Worm (Caenorhabditis elegans) whole organism, L4 larva: ENCODE measurements around the gene ndg-4.

Experiments used
- F37D6.2 ChIP-seq: sonication (generic microtip); optimal IDR thresholded peaks from 2 replicates; lab custom pipeline; 2016; ENCODE audit warnings: mild to moderate bottlenecking, missing genetic modification characterization, missing compliant biosample characterization
- F44E2.7 ChIP-seq: fragments of 200-800 bp; sonication (Bioruptor generic); IDR thresholded peaks from 2 replicates; pipeline ENCODE4 v2.1.2; 2022; ENCODE audit warnings: missing genetic modification characterization, missing compliant biosample characterization
- R02D3.7 ChIP-seq: fragments of 150-350 bp; sonication (generic microtip); optimal IDR thresholded peaks from 3 replicates; lab custom pipeline; 2014; ENCODE audit warnings: missing biosample characterization, missing genetic modification characterization
- T26A8.4 ChIP-seq: fragments of 200-800 bp; sonication (Bioruptor generic); IDR thresholded peaks from 2 replicates; pipeline ENCODE4 v1.3.6; 2022; ENCODE audit warnings: missing genetic modification characterization, missing compliant biosample characterization
- ZK337.2 ChIP-seq: fragments of 200-800 bp; sonication (Bioruptor generic); IDR thresholded peaks from 2 replicates; pipeline ENCODE4 v1.3.6; 2022; ENCODE audit warnings: missing genetic modification reagents, missing genetic modification characterization, missing compliant biosample characterization
- ZK546.5 ChIP-seq, 2 experiments: sonication (generic microtip); optimal IDR thresholded peaks; 2 replicates each; lab custom pipeline; 2017; ENCODE audit warnings: missing biosample characterization in 2 of 2, missing genetic modification characterization in 2 of 2
- ama-1 ChIP-seq: fragments of 150-350 bp; optimal IDR thresholded peaks from 2 replicates; lab custom pipeline; 2014; ENCODE audit warnings: inconsistent platforms, mixed read lengths
- arid-1 ChIP-seq: fragments of 200-800 bp; sonication (Bioruptor generic); conservative IDR thresholded peaks from 2 replicates; pipeline ENCODE4 v1.3.6; 2022; ENCODE audit warnings: missing genetic modification reagents, missing genetic modification characterization, missing compliant biosample characterization
- attf-4 ChIP-seq: sonication (generic microtip); optimal IDR thresholded peaks from 3 replicates; lab custom pipeline; 2017; ENCODE audit warnings: missing biosample characterization, missing genetic modification characterization
- ceh-28 ChIP-seq: fragments of 150-350 bp; optimal IDR thresholded peaks from 2 replicates; lab custom pipeline; 2014; ENCODE audit warnings: missing biosample characterization, missing genetic modification reagents, missing genetic modification characterization
- ceh-32 ChIP-seq: sonication (generic microtip); optimal IDR thresholded peaks from 2 replicates; lab custom pipeline; 2016; ENCODE audit warnings: mild to moderate bottlenecking, missing genetic modification characterization, missing compliant biosample characterization; ENCODE audit not compliant: poor library complexity
- ceh-44 ChIP-seq: fragments of 200-800 bp; sonication (Bioruptor generic); IDR thresholded peaks from 2 replicates; pipeline ENCODE4 v1.3.6; 2022; ENCODE audit warnings: missing genetic modification reagents, missing genetic modification characterization, missing compliant biosample characterization
- daf-8 ChIP-seq: fragments of 200-800 bp; sonication (Bioruptor generic); IDR thresholded peaks from 2 replicates; pipeline ENCODE4 v1.3.6; 2022; ENCODE audit warnings: missing genetic modification characterization, missing compliant biosample characterization
- dmd-6 ChIP-seq: fragments of 200-800 bp; sonication (Bioruptor generic); IDR thresholded peaks from 2 replicates; pipeline ENCODE4 v1.3.6; 2022; ENCODE audit warnings: missing genetic modification reagents, missing genetic modification characterization, missing compliant biosample characterization
- dmd-8 ChIP-seq: fragments of 200-800 bp; sonication (Bioruptor generic); IDR thresholded peaks from 2 replicates; pipeline ENCODE4 v1.3.6; 2022; ENCODE audit warnings: missing genetic modification characterization, missing compliant biosample characterization
- dmd-9 ChIP-seq: fragments of 200-800 bp; sonication (Bioruptor generic); IDR thresholded peaks from 2 replicates; pipeline ENCODE4 v1.3.6; 2022; ENCODE audit warnings: missing genetic modification reagents, missing genetic modification characterization, missing compliant biosample characterization
- fos-1 ChIP-seq: fragments of 150-350 bp; optimal IDR thresholded peaks from 2 replicates; lab custom pipeline; 2014; ENCODE audit warnings: missing biosample characterization, missing genetic modification characterization
- gei-8 ChIP-seq: fragments of 200-800 bp; sonication (Bioruptor generic); optimal IDR thresholded peaks from 2 replicates; lab custom pipeline; 2018; ENCODE audit warnings: mild to moderate bottlenecking, missing genetic modification characterization, missing compliant biosample characterization
- jun-1 ChIP-seq: fragments of 150-350 bp; optimal IDR thresholded peaks from 2 replicates; lab custom pipeline; 2014; ENCODE audit warnings: missing biosample characterization, missing genetic modification reagents, missing genetic modification characterization
- lim-7 ChIP-seq: fragments of 200-800 bp; sonication (Bioruptor generic); IDR thresholded peaks from 2 replicates; pipeline ENCODE4 v1.3.6; 2022; ENCODE audit warnings: missing genetic modification characterization, missing compliant biosample characterization
- lin-1 ChIP-seq: fragments of 200-800 bp; sonication (Bioruptor generic); IDR thresholded peaks from 2 replicates; pipeline ENCODE4 v1.3.6; 2022; ENCODE audit warnings: missing genetic modification reagents, missing genetic modification characterization, missing compliant biosample characterization
- lin-13 ChIP-seq: fragments of 150-350 bp; optimal IDR thresholded peaks from 2 replicates; lab custom pipeline; 2014; ENCODE audit warnings: missing biosample characterization, missing genetic modification reagents, missing genetic modification characterization
- lin-15B ChIP-seq: fragments of 150-350 bp; sonication (generic microtip); optimal IDR thresholded peaks from 3 replicates; lab custom pipeline; 2014; ENCODE audit warnings: missing biosample characterization, missing genetic modification characterization
- lin-29 ChIP-seq: fragments of 200-800 bp; sonication (Bioruptor generic); IDR thresholded peaks from 2 replicates; pipeline ENCODE4 v1.3.6; 2022; ENCODE audit warnings: missing genetic modification reagents, missing genetic modification characterization, missing compliant biosample characterization
- lin-38 ChIP-seq: fragments of 200-800 bp; sonication (Bioruptor generic); IDR thresholded peaks from 2 replicates; pipeline ENCODE4 v1.3.6; 2022; ENCODE audit warnings: missing genetic modification reagents, missing genetic modification characterization, missing compliant biosample characterization
- madf-9 ChIP-seq: fragments of 200-800 bp; sonication (Bioruptor generic); conservative IDR thresholded peaks from 2 replicates; pipeline ENCODE4 v1.3.6; 2022; ENCODE audit warnings: missing genetic modification reagents, missing genetic modification characterization, missing compliant biosample characterization
- mdt-29 ChIP-seq: fragments of 200-800 bp; sonication (Bioruptor generic); IDR thresholded peaks from 2 replicates; pipeline ENCODE4 v1.3.6; 2022; ENCODE audit warnings: missing genetic modification reagents, missing genetic modification characterization, missing compliant biosample characterization
- mes-2 ChIP-seq: sonication (generic microtip); optimal IDR thresholded peaks from 2 replicates; lab custom pipeline; 2016; ENCODE audit warnings: missing genotype, mild to moderate bottlenecking, missing genetic modification characterization, missing compliant biosample characterization; ENCODE audit not compliant: poor library complexity, severe bottlenecking
- mxl-2 ChIP-seq: fragments of 200-800 bp; sonication (Bioruptor generic); conservative IDR thresholded peaks from 2 replicates; pipeline ENCODE4 v1.3.6; 2022; ENCODE audit warnings: missing genetic modification reagents, missing genetic modification characterization, missing compliant biosample characterization
- nhr-11 ChIP-seq: fragments of 150-350 bp; optimal IDR thresholded peaks from 2 replicates; lab custom pipeline; 2014; ENCODE audit warnings: missing biosample characterization, missing genetic modification characterization
- nhr-237 ChIP-seq: sonication (generic microtip); optimal IDR thresholded peaks from 2 replicates; lab custom pipeline; 2017; ENCODE audit warnings: missing biosample characterization, missing genetic modification characterization
- nhr-28 ChIP-seq: fragments of 150-350 bp; optimal IDR thresholded peaks from 2 replicates; lab custom pipeline; 2014; ENCODE audit warnings: missing biosample characterization, missing genetic modification characterization
- nhr-41 ChIP-seq: fragments of 200-800 bp; sonication (Bioruptor generic); IDR thresholded peaks from 2 replicates; pipeline ENCODE4 v1.3.6; 2022; ENCODE audit warnings: missing genetic modification reagents, missing genetic modification characterization, missing compliant biosample characterization
- nhr-48 ChIP-seq: sonication (generic microtip); optimal IDR thresholded peaks from 2 replicates; lab custom pipeline; 2016; ENCODE audit warnings: mild to moderate bottlenecking, missing genetic modification characterization, missing compliant biosample characterization
- nhr-6 ChIP-seq: fragments of 150-350 bp; optimal IDR thresholded peaks from 2 replicates; lab custom pipeline; 2014; ENCODE audit warnings: missing biosample characterization, missing genetic modification characterization
- nhr-76 ChIP-seq: fragments of 150-350 bp; optimal IDR thresholded peaks from 2 replicates; lab custom pipeline; 2014; ENCODE audit warnings: missing biosample characterization, missing genetic modification characterization
- pha-4 ChIP-seq, 2 experiments: fragments of 150-350 bp in 1 of 2; fragments of 200-800 bp in 1 of 2; sonication (Bioruptor generic) in 1 of 2; IDR thresholded peaks in 1 of 2; optimal IDR thresholded peaks in 1 of 2; 2 replicates each; pipeline versions ENCODE4 v1.3.6 to Lab custom; 2014 to 2022; ENCODE audit warnings: missing genetic modification characterization in 2 of 2, missing genetic modification reagents in 2 of 2, missing biosample characterization in 1 of 2, missing compliant biosample characterization in 1 of 2
- php-3 ChIP-seq: fragments of 200-800 bp; sonication (Bioruptor generic); IDR thresholded peaks from 2 replicates; pipeline ENCODE4 v1.3.6; 2022; ENCODE audit warnings: missing genetic modification reagents, missing genetic modification characterization, missing compliant biosample characterization
- pqm-1 ChIP-seq: sonication (generic microtip); optimal IDR thresholded peaks from 2 replicates; lab custom pipeline; 2017; ENCODE audit warnings: missing biosample characterization, missing genetic modification characterization
- sdz-12 ChIP-seq: fragments of 200-800 bp; sonication (Bioruptor generic); optimal IDR thresholded peaks from 2 replicates; lab custom pipeline; 2018; ENCODE audit warnings: mild to moderate bottlenecking, missing genetic modification characterization, missing compliant biosample characterization
- set-16 ChIP-seq: fragments of 200-800 bp; sonication (Bioruptor generic); IDR thresholded peaks from 2 replicates; pipeline ENCODE4 v1.3.6; 2022; ENCODE audit warnings: missing genetic modification reagents, missing genetic modification characterization, missing compliant biosample characterization
- skn-1 ChIP-seq: fragments of 150-350 bp; optimal IDR thresholded peaks from 2 replicates; lab custom pipeline; 2014; ENCODE audit warnings: missing biosample characterization, missing genetic modification characterization
- snpc-1.2 ChIP-seq: fragments of 200-800 bp; sonication (Bioruptor generic); IDR thresholded peaks from 2 replicates; pipeline ENCODE4 v1.3.6; 2022; ENCODE audit warnings: missing genetic modification reagents, missing genetic modification characterization, missing compliant biosample characterization
- tra-1 ChIP-seq: fragments of 200-800 bp; sonication (Bioruptor generic); IDR thresholded peaks from 2 replicates; pipeline ENCODE4 v1.3.6; 2022; ENCODE audit warnings: missing genetic modification reagents, missing genetic modification characterization, missing compliant biosample characterization
- unc-39 ChIP-seq: sonication (generic microtip); optimal IDR thresholded peaks from 2 replicates; lab custom pipeline; 2017; ENCODE audit warnings: missing biosample characterization, missing genetic modification characterization
- zag-1 ChIP-seq: fragments of 150-350 bp; optimal IDR thresholded peaks from 2 replicates; lab custom pipeline; 2014; ENCODE audit warnings: missing biosample characterization, missing genetic modification characterization
- zfp-2 ChIP-seq: sonication (generic microtip); optimal IDR thresholded peaks from 2 replicates; lab custom pipeline; 2016; ENCODE audit warnings: mild to moderate bottlenecking, missing genetic modification characterization, missing compliant biosample characterization
- zfp-3 ChIP-seq: fragments of 200-800 bp; sonication (Bioruptor generic); conservative IDR thresholded peaks from 2 replicates; pipeline ENCODE4 v1.3.6; 2022; ENCODE audit warnings: missing genetic modification reagents, missing genetic modification characterization, missing compliant biosample characterization
- zip-11 ChIP-seq: fragments of 200-800 bp; sonication (Bioruptor generic); IDR thresholded peaks from 2 replicates; pipeline ENCODE4 v1.3.6; 2022; ENCODE audit warnings: missing genetic modification characterization, missing compliant biosample characterization
- ztf-11 ChIP-seq: fragments of 150-350 bp; optimal IDR thresholded peaks from 2 replicates; lab custom pipeline; 2014; ENCODE audit warnings: missing biosample characterization, missing genetic modification characterization
- ztf-7 ChIP-seq: fragments of 150-350 bp; optimal IDR thresholded peaks from 2 replicates; lab custom pipeline; 2014; ENCODE audit warnings: missing biosample characterization, missing genetic modification characterization

ndg-4 gene

DNA sequence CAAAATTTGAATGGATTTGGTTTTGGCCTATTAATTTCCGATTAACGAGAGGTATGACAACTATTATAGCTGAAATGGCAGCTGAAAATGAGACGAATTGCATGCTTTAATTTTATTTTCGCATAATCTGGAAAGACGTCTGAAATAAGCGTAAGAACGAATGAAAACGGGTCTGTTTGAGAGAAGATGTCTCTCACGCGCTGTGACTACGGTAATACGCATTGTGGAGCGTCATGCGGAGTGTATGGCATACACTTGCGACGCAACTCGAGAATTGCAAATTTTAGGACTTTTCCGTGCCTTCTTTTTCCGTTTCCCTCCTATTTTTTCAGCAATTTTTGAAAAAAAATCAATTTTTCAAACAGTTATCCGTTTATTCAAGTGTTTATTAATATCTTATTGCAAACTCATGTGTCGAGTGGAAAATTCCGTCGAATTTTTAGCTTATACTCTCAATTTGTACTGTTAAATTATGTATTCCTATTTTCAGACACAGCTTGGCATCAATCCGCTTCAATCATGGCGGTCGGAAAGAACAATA lies 8.3 kb upstream of the ndg-4 start, which contains the start of gene rps-1 (continued):
- TF ChIP-seq madf-9 = peak; percentile 97
- TF ChIP-seq lin-1 (GFP tag; lab: Robert Waterston, UW) = peak; percentile 97
- peak; percentile 94 for TF ChIP-seq ztf-7 (tag; lab: Kevin White, UChicago)
- peak; percentile 81 for TF ChIP-seq nhr-41 (GFP tag; lab: Robert Waterston, UW)
- no peak for TF ChIP-seq fos-1
- peak; percentile 44 for TF ChIP-seq ceh-28 (tag; lab: Kevin White, UChicago)
- peak; percentile 95 for TF ChIP-seq lin-29 (GFP tag; lab: Robert Waterston, UW)
- peak; percentile 99 for TF ChIP-seq tra-1 (GFP tag; lab: Robert Waterston, UW)
- TF ChIP-seq lim-7 = peak; percentile 38; the same call in 1 of the 2 replicates
- TF ChIP-seq F37D6.2 = peak; percentile 96
- TF ChIP-seq T26A8.4 (GFP tag; lab: Robert Waterston, UW) = peak; percentile 98
- TF ChIP-seq nhr-11 = peak; percentile 99
- TF ChIP-seq pqm-1 (tag; lab: Kevin White, UChicago) = peak; percentile 76
- peak; percentile 96 for TF ChIP-seq skn-1 (tag; lab: Kevin White, UChicago)
- peak; percentile 89 for TF ChIP-seq zfp-2 (tag; lab: Kevin White, UChicago)
- peak; percentile 97 for TF ChIP-seq pha-4 (GFP tag; IDR thresholded peaks at IDR 0.05; lab: Robert Waterston, UW)
- peak; percentile 98 for TF ChIP-seq pha-4 (tag; optimal IDR thresholded peaks at IDR 0.05; lab: Kevin White, UChicago)
- TF ChIP-seq mes-2 (tag; lab: Kevin White, UChicago) = peak; percentile 99
- TF ChIP-seq nhr-6 (tag; lab: Kevin White, UChicago) = peak; percentile 95
- TF ChIP-seq zip-11 (GFP tag; lab: Robert Waterston, UW) = peak; percentile 57; the same call in 1 of the 2 replicates
- peak; percentile 89 for TF ChIP-seq sdz-12 (GFP tag; lab: Kevin White, UChicago)
- TF ChIP-seq arid-1 = peak; percentile 99
- TF ChIP-seq dmd-8 (GFP tag; lab: Robert Waterston, UW) = 0 out of 2 replicates have a peak, but pooled peaks have one; percentile 48
- peak; percentile 82 for TF ChIP-seq snpc-1.2 (GFP tag; lab: Robert Waterston, UW)
- TF ChIP-seq ceh-44 (GFP tag; lab: Robert Waterston, UW) = peak; percentile 72
- TF ChIP-seq lin-13 (GFP tag; lab: Kevin White, UChicago) = peak; percentile 98
- peak; percentile 98 for TF ChIP-seq dmd-9 (GFP tag; lab: Robert Waterston, UW)
- peak; percentile 71 for TF ChIP-seq ztf-11 (tag; lab: Kevin White, UChicago)
- TF ChIP-seq lin-15B (tag; lab: Kevin White, UChicago) = peak; percentile 52
- peak; percentile 100 for TF ChIP-seq dmd-6 (GFP tag; lab: Robert Waterston, UW)
- TF ChIP-seq mxl-2 (GFP tag; lab: Robert Waterston, UW) = peak; percentile 77
- TF ChIP-seq jun-1 (tag; lab: Kevin White, UChicago) = peak; percentile 96
- peak; percentile 91 for TF ChIP-seq php-3 (GFP tag; lab: Robert Waterston, UW)
- TF ChIP-seq nhr-48 (tag; lab: Kevin White, UChicago) = peak; percentile 96
- peak; percentile 14 to 74 for TF ChIP-seq ZK546.5 (tag; optimal IDR thresholded peaks at IDR 0.05; lab: Kevin White, UChicago)
- peak; percentile 95 for TF ChIP-seq lin-38 (GFP tag; lab: Robert Waterston, UW)
- TF ChIP-seq set-16 (GFP tag; lab: Robert Waterston, UW) = 0 out of 2 replicates have a peak, but pooled peaks have one; percentile 34
- no peak; the same call in 1 of the 2 replicates for TF ChIP-seq F44E2.7 (GFP tag; lab: Robert Waterston, UW)
- TF ChIP-seq daf-8 (GFP tag; lab: Robert Waterston, UW) = 0 out of 2 replicates have a peak, but pooled peaks have one; percentile 66
- TF ChIP-seq nhr-28 (tag; lab: Kevin White, UChicago) = peak; percentile 95
- TF ChIP-seq nhr-76 (tag; lab: Kevin White, UChicago) = peak; percentile 57
- TF ChIP-seq ZK337.2 (GFP tag; lab: Robert Waterston, UW) = peak; percentile 87
- peak; percentile 74 for TF ChIP-seq attf-4 (tag; lab: Kevin White, UChicago)
- TF ChIP-seq mdt-29 (GFP tag; lab: Robert Waterston, UW) = peak; percentile 93
- TF ChIP-seq gei-8 (GFP tag; lab: Kevin White, UChicago) = peak; percentile 95
- peak; percentile 77 for TF ChIP-seq ama-1 (lab: Kevin White, UChicago)
- no peak for TF ChIP-seq zag-1 (tag; lab: Kevin White, UChicago)
- TF ChIP-seq R02D3.7 (tag; lab: Kevin White, UChicago) = peak; percentile 17
- peak; percentile 48 for TF ChIP-seq nhr-237 (tag; lab: Kevin White, UChicago)
- TF ChIP-seq ceh-32 (tag; lab: Kevin White, UChicago) = peak; percentile 83
- TF ChIP-seq zfp-3 (GFP tag; lab: Robert Waterston, UW) = peak; percentile 97
- no peak for TF ChIP-seq unc-39 (tag; lab: Kevin White, UChicago)
